Worm (Caenorhabditis elegans) whole organism, L2 larva: ENCODE results near the gene epg-7.

Experiments
- C34F6.9 ChIP-seq: fragments of 150-350 bp; optimal IDR thresholded peaks from 2 replicates; lab custom pipeline; 2014; ENCODE audit warnings: missing biosample characterization, missing genetic modification characterization
- F13H6.1 ChIP-seq: sonication (generic microtip); optimal IDR thresholded peaks from 2 replicates; lab custom pipeline; 2016; ENCODE audit warnings: missing genetic modification characterization, missing compliant biosample characterization
- R02D3.7 ChIP-seq: fragments of 150-350 bp; optimal IDR thresholded peaks from 2 replicates; lab custom pipeline; 2014; ENCODE audit warnings: missing biosample characterization, missing genetic modification characterization
- Y55F3AM.14 ChIP-seq: fragments of 200-800 bp; sonication (Bioruptor generic); optimal IDR thresholded peaks from 2 replicates; lab custom pipeline; 2018; ENCODE audit warnings: mild to moderate bottlenecking, missing genetic modification characterization, missing compliant biosample characterization
- alr-1 ChIP-seq: fragments of 150-350 bp; optimal IDR thresholded peaks from 2 replicates; lab custom pipeline; 2014; ENCODE audit warnings: missing biosample characterization, missing genetic modification characterization
- aly-2 ChIP-seq: fragments of 150-350 bp; optimal IDR thresholded peaks from 2 replicates; lab custom pipeline; 2014; ENCODE audit warnings: missing biosample characterization, missing genetic modification characterization
- ama-1 ChIP-seq: fragments of 150-350 bp; optimal IDR thresholded peaks from 2 replicates; lab custom pipeline; 2018; ENCODE audit warnings: inconsistent platforms
- blmp-1 ChIP-seq: sonication (generic microtip); optimal IDR thresholded peaks from 2 replicates; lab custom pipeline; 2017; ENCODE audit warnings: missing genetic modification characterization, mild to moderate bottlenecking, missing compliant biosample characterization, antibody characterized with exemption, moderate library complexity; ENCODE audit not compliant: insufficient read depth
- ceh-16 ChIP-seq: fragments of 150-350 bp; optimal IDR thresholded peaks from 2 replicates; lab custom pipeline; 2014; ENCODE audit warnings: missing biosample characterization, missing genetic modification characterization
- ceh-82 ChIP-seq: fragments of 150-350 bp; optimal IDR thresholded peaks from 2 replicates; lab custom pipeline; 2014; ENCODE audit warnings: missing biosample characterization, missing genetic modification characterization
- crh-2 ChIP-seq: sonication (generic microtip); optimal IDR thresholded peaks from 2 replicates; lab custom pipeline; 2017; ENCODE audit warnings: missing biosample characterization, missing genetic modification characterization
- elt-1 ChIP-seq: fragments of 150-350 bp; optimal IDR thresholded peaks from 2 replicates; lab custom pipeline; 2014; ENCODE audit warnings: missing biosample characterization, missing genetic modification characterization
- elt-3 ChIP-seq: sonication (generic microtip); optimal IDR thresholded peaks from 2 replicates; lab custom pipeline; 2017; ENCODE audit warnings: missing biosample characterization, missing genetic modification characterization
- fos-1 ChIP-seq: fragments of 150-350 bp; optimal IDR thresholded peaks from 2 replicates; lab custom pipeline; 2014; ENCODE audit warnings: missing biosample characterization, missing genetic modification characterization
- gmeb-1 ChIP-seq: fragments of 150-350 bp; optimal IDR thresholded peaks from 2 replicates; lab custom pipeline; 2014; ENCODE audit warnings: missing biosample characterization, missing genetic modification characterization
- lin-11 ChIP-seq: fragments of 150-350 bp; sonication (generic microtip); optimal IDR thresholded peaks from 2 replicates; lab custom pipeline; 2014; ENCODE audit warnings: missing biosample characterization, missing genetic modification characterization, inconsistent platforms, mixed read lengths
- lin-13 ChIP-seq: fragments of 150-350 bp; optimal IDR thresholded peaks from 2 replicates; lab custom pipeline; 2014; ENCODE audit warnings: missing biosample characterization, missing genetic modification reagents, missing genetic modification characterization
- lin-39 ChIP-seq: fragments of 150-350 bp; optimal IDR thresholded peaks from 2 replicates; lab custom pipeline; 2014; ENCODE audit warnings: missing biosample characterization, missing genetic modification reagents, missing genetic modification characterization
- lsy-2 ChIP-seq, 2 experiments: fragments of 150-350 bp in 1 of 2; sonication (generic microtip) in 1 of 2; optimal IDR thresholded peaks; 2 replicates each; lab custom pipeline; 2014 to 2017; ENCODE audit warnings: missing biosample characterization in 2 of 2, missing genetic modification characterization in 2 of 2
- mbf-1 ChIP-seq: sonication (generic microtip); optimal IDR thresholded peaks from 2 replicates; lab custom pipeline; 2017; ENCODE audit warnings: missing biosample characterization, missing genetic modification characterization
- mdl-1 ChIP-seq, 2 experiments: fragments of 150-350 bp in 1 of 2; sonication (generic microtip) in 1 of 2; optimal IDR thresholded peaks; 2 replicates each; lab custom pipeline; 2017; ENCODE audit warnings: missing biosample characterization in 2 of 2, missing genetic modification characterization in 2 of 2
- nhr-10 ChIP-seq: sonication (generic microtip); optimal IDR thresholded peaks from 2 replicates; lab custom pipeline; 2017; ENCODE audit warnings: missing biosample characterization, missing genetic modification characterization
- nhr-11 ChIP-seq: fragments of 150-350 bp; optimal IDR thresholded peaks from 2 replicates; lab custom pipeline; 2014; ENCODE audit warnings: missing biosample characterization, missing genetic modification characterization
- nhr-12 ChIP-seq: fragments of 150-350 bp; optimal IDR thresholded peaks from 2 replicates; lab custom pipeline; 2014; ENCODE audit warnings: missing biosample characterization, missing genetic modification characterization
- nhr-129 ChIP-seq: fragments of 150-350 bp; optimal IDR thresholded peaks from 2 replicates; lab custom pipeline; 2014; ENCODE audit warnings: missing biosample characterization, missing genetic modification characterization
- nhr-21 ChIP-seq: fragments of 150-350 bp; optimal IDR thresholded peaks from 2 replicates; lab custom pipeline; 2014; ENCODE audit warnings: missing biosample characterization, missing genetic modification characterization
- nhr-25 ChIP-seq: fragments of 150-350 bp; sonication (generic microtip); optimal IDR thresholded peaks from 3 replicates; lab custom pipeline; 2014; ENCODE audit warnings: missing biosample characterization, missing genetic modification characterization
- nhr-6 ChIP-seq: fragments of 150-350 bp; optimal IDR thresholded peaks from 2 replicates; lab custom pipeline; 2014; ENCODE audit warnings: missing biosample characterization, missing genetic modification characterization
- peb-1 ChIP-seq: fragments of 150-350 bp; optimal IDR thresholded peaks from 2 replicates; lab custom pipeline; 2014; ENCODE audit warnings: missing biosample characterization, missing genetic modification characterization
- sem-4 ChIP-seq: fragments of 150-350 bp; optimal IDR thresholded peaks from 2 replicates; lab custom pipeline; 2014; ENCODE audit warnings: missing biosample characterization, missing genetic modification reagents, missing genetic modification characterization
- skn-1 ChIP-seq: sonication (generic microtip); optimal IDR thresholded peaks from 2 replicates; lab custom pipeline; 2017; ENCODE audit warnings: missing biosample characterization, missing genetic modification characterization
- sma-3 ChIP-seq: sonication (generic microtip); optimal IDR thresholded peaks from 2 replicates; lab custom pipeline; 2016; ENCODE audit warnings: missing genetic modification reagents, missing genetic modification characterization, missing compliant biosample characterization
- sma-9 ChIP-seq, 2 experiments: fragments of 150-350 bp in 1 of 2; sonication (generic microtip) in 1 of 2; optimal IDR thresholded peaks; 2 replicates each; lab custom pipeline; 2014 to 2016; ENCODE audit warnings: missing genetic modification characterization in 2 of 2, mild to moderate bottlenecking in 1 of 2, missing biosample characterization in 1 of 2, missing compliant biosample characterization in 1 of 2, missing genetic modification reagents in 1 of 2, moderate library complexity in 1 of 2
- snpc-4 ChIP-seq: fragments of 150-350 bp; optimal IDR thresholded peaks from 2 replicates; lab custom pipeline; 2014; ENCODE audit warnings: missing biosample characterization, missing genetic modification characterization
- unc-55 ChIP-seq: fragments of 150-350 bp; sonication (generic microtip); optimal IDR thresholded peaks from 3 replicates; lab custom pipeline; 2014; ENCODE audit warnings: missing biosample characterization, missing genetic modification reagents, missing genetic modification characterization
- zag-1 ChIP-seq: fragments of 150-350 bp; optimal IDR thresholded peaks from 2 replicates; lab custom pipeline; 2014; ENCODE audit warnings: missing biosample characterization, missing genetic modification characterization
- ztf-1 ChIP-seq: fragments of 200-800 bp; sonication (Bioruptor generic); conservative IDR thresholded peaks from 2 replicates; pipeline ENCODE4 v1.3.6; 2022; ENCODE audit warnings: missing genetic modification characterization, missing compliant biosample characterization
- ztf-11 ChIP-seq: sonication (generic microtip); optimal IDR thresholded peaks from 2 replicates; lab custom pipeline; 2017; ENCODE audit warnings: missing biosample characterization, missing genetic modification characterization
- ztf-4 ChIP-seq: fragments of 150-350 bp; optimal IDR thresholded peaks from 2 replicates; lab custom pipeline; 2014; ENCODE audit warnings: missing biosample characterization, missing genetic modification characterization

epg-7 gene

DNA sequence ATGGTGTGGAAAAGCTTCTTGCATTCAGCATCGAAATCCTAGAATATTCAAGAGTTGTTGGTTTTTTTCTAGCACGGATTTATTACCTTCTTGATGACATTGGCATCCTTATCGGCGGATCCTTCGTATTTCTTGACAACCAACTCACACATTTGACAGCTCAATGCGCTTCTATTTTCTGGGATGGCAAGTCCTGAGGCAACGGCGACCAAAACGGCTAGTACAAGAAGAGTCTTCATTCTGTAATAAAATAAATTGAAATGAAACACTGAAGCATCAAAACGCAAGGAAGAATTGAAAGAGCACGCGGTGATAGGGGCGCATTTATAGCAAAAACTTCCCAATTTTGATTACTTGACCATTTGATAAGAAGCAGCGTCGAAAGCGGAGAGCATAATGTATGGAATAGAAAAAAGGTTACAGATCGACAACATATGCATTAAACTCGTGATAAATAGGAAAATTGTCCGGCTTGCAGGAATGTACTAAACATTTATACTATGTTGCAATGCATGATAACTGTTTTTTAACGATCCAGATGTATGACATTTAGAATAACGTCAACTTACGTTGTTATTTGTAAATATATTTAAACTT, 14.3 kb upstream of the epg-7 start, which contains the start of gene spp-5 (continued):
- TF ChIP-seq snpc-4 (tag; lab: Kevin White, UChicago) (no peak), lin-13 (GFP tag; lab: Kevin White, UChicago) (no peak), F13H6.1 (tag; lab: Kevin White, UChicago) (peak; percentile 65), lin-11 (tag; lab: Kevin White, UChicago) (no peak)

ce11 chrX:7322323-7322722, 12.2 kb upstream of the epg-7 start, which contains the start of gene T08A9.13:
TSS of gene T08A9.13 (minus strand) at chrX:7322423.
- TF ChIP-seq Y55F3AM.14 = no peak
- TF ChIP-seq sem-4 = no peak
- TF ChIP-seq nhr-11 = no peak
- TF ChIP-seq ztf-4 (tag; lab: Kevin White, UChicago) = no peak
- no peak for TF ChIP-seq nhr-21 (tag; lab: Kevin White, UChicago)
- TF ChIP-seq elt-3 = no peak
- TF ChIP-seq ztf-11 = no peak

DNA sequence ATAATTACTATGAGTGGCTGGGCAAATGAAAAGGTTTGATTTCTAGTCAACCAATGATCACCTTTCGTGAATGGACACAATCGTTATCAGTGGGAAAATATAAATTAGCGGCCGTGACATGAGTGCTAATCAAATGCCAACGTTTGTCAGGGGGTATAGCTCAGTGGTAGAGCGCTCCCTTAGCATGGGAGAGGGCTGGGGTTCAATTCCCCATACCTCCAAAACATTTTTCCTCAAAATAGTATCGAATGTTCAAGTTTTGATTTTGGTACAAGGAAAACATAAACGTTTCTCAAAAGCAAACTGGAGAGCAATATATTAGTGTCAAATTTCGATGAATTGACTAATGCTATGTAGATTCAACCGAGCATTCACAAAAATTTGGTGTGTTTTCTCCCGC, 10.9 kb upstream of the epg-7 start:
- no peak for TF ChIP-seq sem-4
- TF ChIP-seq mdl-1 (tag; optimal IDR thresholded peaks at IDR 0.05; lab: Kevin White, UChicago) = no peak
- no peak for TF ChIP-seq ama-1 (lab: Kevin White, UChicago)
- TF ChIP-seq ztf-1 = no peak
- no peak for TF ChIP-seq lin-11 (tag; lab: Kevin White, UChicago)
- TF ChIP-seq lsy-2 (tag; optimal IDR thresholded peaks at IDR 0.05; lab: Kevin White, UChicago) = peak in 1 of 2 experiments; percentile 30
- peak; percentile 24 for TF ChIP-seq nhr-129 (tag; lab: Kevin White, UChicago)
- no peak for TF ChIP-seq mbf-1 (tag; lab: Kevin White, UChicago)
- no peak for TF ChIP-seq gmeb-1 (tag; lab: Kevin White, UChicago)
- TF ChIP-seq aly-2 (tag; lab: Kevin White, UChicago) = no peak
- TF ChIP-seq nhr-6 (tag; lab: Kevin White, UChicago) = no peak
- no peak for TF ChIP-seq lin-39 (tag; lab: Kevin White, UChicago)
- no peak for TF ChIP-seq ceh-82
- peak; percentile 23 for TF ChIP-seq crh-2 (tag; lab: Kevin White, UChicago)
- TF ChIP-seq fos-1 (tag; lab: Kevin White, UChicago) = peak; percentile 25
- TF ChIP-seq peb-1 = no peak
- TF ChIP-seq skn-1 (tag; lab: Kevin White, UChicago) = no peak
- no peak for TF ChIP-seq nhr-25
- peak; percentile 39 for TF ChIP-seq F13H6.1 (tag; lab: Kevin White, UChicago)
- no peak for TF ChIP-seq unc-55
- TF ChIP-seq ztf-11 = no peak
- TF ChIP-seq alr-1 (tag; lab: Kevin White, UChicago) = no peak
- TF ChIP-seq R02D3.7 (tag; lab: Kevin White, UChicago) = no peak
- no peak for TF ChIP-seq blmp-1 (tag; lab: Kevin White, UChicago)
- TF ChIP-seq zag-1 (tag; lab: Kevin White, UChicago) = no peak
- TF ChIP-seq nhr-12 (tag; lab: Kevin White, UChicago) = no peak
- no peak for TF ChIP-seq snpc-4 (tag; lab: Kevin White, UChicago)
- TF ChIP-seq elt-1 = no peak
- TF ChIP-seq elt-3 = no peak
- peak; percentile 34 for TF ChIP-seq nhr-10
- no peak for TF ChIP-seq C34F6.9 (tag; lab: Kevin White, UChicago)
- no peak for TF ChIP-seq ceh-16
- TF ChIP-seq sma-3 (GFP tag; lab: Kevin White, UChicago) = peak; percentile 52
- TF ChIP-seq nhr-21 (tag; lab: Kevin White, UChicago) = peak; percentile 53
- peak; percentile 62 for TF ChIP-seq sma-9 (GFP tag; optimal IDR thresholded peaks at IDR 0.05; lab: Kevin White, UChicago)
- TF ChIP-seq sma-9 (tag; optimal IDR thresholded peaks at IDR 0.05; lab: Kevin White, UChicago) = no peak
